Worm (Caenorhabditis elegans) whole organism, L4 larva: Measurements from ENCODE around the gene talp-3.

Experiments used
- F10B5.3 ChIP-seq: sonication (generic microtip); optimal IDR thresholded peaks from 2 replicates; lab custom pipeline; 2016; ENCODE audit warnings: mild to moderate bottlenecking, missing genetic modification characterization, missing compliant biosample characterization
- ZK546.5 ChIP-seq, 2 experiments: sonication (generic microtip); optimal IDR thresholded peaks; 2 replicates each; lab custom pipeline; 2017; ENCODE audit warnings: missing biosample characterization in 2 of 2, missing genetic modification characterization in 2 of 2
- ceh-82 ChIP-seq: sonication (generic microtip); optimal IDR thresholded peaks from 2 replicates; lab custom pipeline; 2017; ENCODE audit warnings: missing biosample characterization, missing genetic modification characterization
- mxl-3 ChIP-seq: fragments of 200-800 bp; sonication (Bioruptor generic); optimal IDR thresholded peaks from 2 replicates; lab custom pipeline; 2018; ENCODE audit warnings: mild to moderate bottlenecking, missing genetic modification characterization, missing compliant biosample characterization

DNA sequence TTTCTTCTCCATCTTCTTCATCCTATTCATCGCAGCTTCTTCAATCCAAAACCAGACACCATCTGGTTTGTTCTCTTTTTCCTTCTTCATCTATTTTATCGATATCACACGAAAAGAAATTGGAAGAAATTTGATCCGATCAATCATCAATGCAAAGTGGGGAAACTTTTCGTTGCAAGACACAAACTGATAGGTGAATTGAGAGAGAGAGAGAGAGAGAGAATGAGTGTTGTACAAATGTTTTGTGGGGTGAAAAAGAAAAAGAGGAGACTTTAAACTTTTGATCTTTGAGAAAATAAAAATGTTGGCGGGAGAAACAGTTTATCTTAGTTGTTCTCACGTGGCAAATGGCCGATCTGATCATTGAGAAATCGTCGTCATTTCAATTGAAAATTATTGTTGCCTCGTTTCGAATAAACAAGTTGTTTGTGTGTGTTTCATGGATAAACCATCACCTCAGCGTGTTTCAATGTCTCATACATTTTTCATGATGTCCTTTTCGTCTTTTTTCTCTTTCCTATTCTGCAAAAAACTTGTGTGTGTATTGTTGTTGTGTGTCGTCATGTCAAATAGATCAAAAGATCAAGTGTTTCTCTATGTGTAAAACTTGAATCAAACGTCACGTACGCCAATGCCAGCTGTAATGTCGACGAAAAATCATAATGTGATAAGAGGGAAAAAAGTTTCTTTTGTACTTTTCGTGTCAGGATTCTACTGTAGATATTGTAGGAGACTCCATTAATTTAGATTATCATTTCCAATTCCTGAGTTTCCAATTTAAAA, 40.4 kb downstream of the talp-3 start:
- TF ChIP-seq mxl-3 (GFP tag; lab: Kevin White, UChicago) = peak; percentile 27
- no peak for TF ChIP-seq F10B5.3
- TF ChIP-seq ceh-82 (tag; lab: Kevin White, UChicago) = no peak
- no peak for TF ChIP-seq ZK546.5 (tag; optimal IDR thresholded peaks at IDR 0.05; lab: Kevin White, UChicago)
